Fruit fly (Drosophila melanogaster) whole organism, embryonic: ENCODE data around the gene Parg.
A peak's percentile ranks its signal among the peaks of the same experiment; 100 is the strongest.

Experiments used
- Aef1 ChIP-seq: fragments of 200-800 bp; sonication (Bioruptor generic); IDR thresholded peaks from 3 replicates; pipeline ENCODE4 v1.3.6; 2022; ENCODE audit warnings: missing biosample characterization, missing genetic modification characterization
- BtbVII ChIP-seq: fragments of 200-800 bp; sonication (Bioruptor generic); optimal IDR thresholded peaks from 3 replicates; lab custom pipeline; 2017; ENCODE audit warnings: missing biosample characterization, mild to moderate bottlenecking, missing genetic modification characterization
- CG11560 ChIP-seq: fragments of 200-800 bp; sonication (Bioruptor generic); IDR thresholded peaks from 3 replicates; pipeline ENCODE4 v1.3.6; 2022; ENCODE audit warnings: missing biosample characterization, missing genetic modification characterization
- CG13894 ChIP-seq: fragments of 200-800 bp; sonication (Bioruptor generic); optimal IDR thresholded peaks from 3 replicates; lab custom pipeline; 2018; ENCODE audit warnings: missing biosample characterization, mild to moderate bottlenecking, missing genetic modification characterization, moderate library complexity
- CG15269 ChIP-seq: fragments of 200-800 bp; sonication (Bioruptor generic); optimal IDR thresholded peaks from 2 replicates; lab custom pipeline; 2018; ENCODE audit warnings: missing biosample characterization, mild to moderate bottlenecking, missing genetic modification characterization, moderate library complexity
- CG1529 ChIP-seq: fragments of 200-800 bp; sonication (Bioruptor generic); optimal IDR thresholded peaks from 3 replicates; lab custom pipeline; 2018; ENCODE audit warnings: missing biosample characterization, missing genetic modification characterization
- CG15514 ChIP-seq: fragments of 200-800 bp; sonication (Bioruptor generic); optimal IDR thresholded peaks from 3 replicates; lab custom pipeline; 2017; ENCODE audit warnings: missing biosample characterization, missing genetic modification characterization, mild to moderate bottlenecking, moderate library complexity, missing genetic modification reagents
- CG16815 ChIP-seq: fragments of 200-800 bp; sonication (Bioruptor generic); optimal IDR thresholded peaks from 3 replicates; lab custom pipeline; 2017; ENCODE audit warnings: missing biosample characterization, mild to moderate bottlenecking, missing genetic modification characterization
- CG1832 ChIP-seq: fragments of 200-800 bp; sonication (Bioruptor generic); optimal IDR thresholded peaks from 2 replicates; lab custom pipeline; 2017; ENCODE audit warnings: missing biosample characterization, mild to moderate bottlenecking, missing genetic modification characterization, inconsistent platforms
- CG18476 ChIP-seq: fragments of 200-800 bp; sonication (Bioruptor generic); optimal IDR thresholded peaks from 2 replicates; lab custom pipeline; 2016; ENCODE audit warnings: missing biosample characterization, mild to moderate bottlenecking, missing genetic modification characterization
- CG31365 ChIP-seq: fragments of 200-800 bp; sonication (Bioruptor generic); optimal IDR thresholded peaks from 2 replicates; lab custom pipeline; 2018; ENCODE audit warnings: missing biosample characterization, mild to moderate bottlenecking, missing genetic modification characterization
- CG42726 ChIP-seq: fragments of 200-800 bp; sonication (Bioruptor generic); IDR thresholded peaks from 2 replicates; pipeline ENCODE4 v1.3.6; 2022; ENCODE audit warnings: missing biosample characterization, missing genetic modification characterization; ENCODE audit not compliant: partially characterized antibody
- CG4617 ChIP-seq: fragments of 200-800 bp; sonication (Bioruptor generic); optimal IDR thresholded peaks from 3 replicates; lab custom pipeline; 2016; ENCODE audit warnings: missing biosample characterization, missing genetic modification characterization, borderline replicate concordance
- CG6175 ChIP-seq: fragments of 200-800 bp; sonication (Bioruptor generic); IDR thresholded peaks from 3 replicates; pipeline ENCODE4 v1.3.6; 2022; ENCODE audit warnings: missing biosample characterization, missing genetic modification characterization
- CG6813 ChIP-seq: fragments of 200-800 bp; sonication (Bioruptor generic); optimal IDR thresholded peaks from 2 replicates; lab custom pipeline; 2017; ENCODE audit warnings: missing biosample characterization, missing genetic modification characterization, mild to moderate bottlenecking, moderate library complexity, missing genetic modification reagents
- CG7556 ChIP-seq: fragments of 200-800 bp; sonication (Bioruptor generic); optimal IDR thresholded peaks from 2 replicates; lab custom pipeline; 2017; ENCODE audit warnings: missing biosample characterization, mild to moderate bottlenecking, missing genetic modification characterization
- CG8089 ChIP-seq: fragments of 200-800 bp; sonication (Bioruptor generic); optimal IDR thresholded peaks from 3 replicates; lab custom pipeline; 2016; ENCODE audit warnings: missing biosample characterization, missing genetic modification characterization
- CG8765 ChIP-seq: fragments of 200-800 bp; sonication (Bioruptor generic); IDR thresholded peaks from 2 replicates; pipeline ENCODE4 v1.3.6; 2022; ENCODE audit warnings: missing biosample characterization, missing genetic modification characterization
- CG8924 ChIP-seq: fragments of 200-800 bp; optimal IDR thresholded peaks from 3 replicates; lab custom pipeline; 2019; ENCODE audit warnings: missing biosample characterization, mild to moderate bottlenecking, missing genetic modification characterization, moderate library complexity
- CG8944 ChIP-seq: fragments of 200-800 bp; sonication (Bioruptor generic); optimal IDR thresholded peaks from 3 replicates; lab custom pipeline; 2016; ENCODE audit warnings: missing biosample characterization, missing genetic modification characterization
- CG9437 ChIP-seq: fragments of 200-800 bp; sonication (Bioruptor generic); optimal IDR thresholded peaks from 2 replicates; lab custom pipeline; 2018; ENCODE audit warnings: missing biosample characterization, mild to moderate bottlenecking, missing genetic modification characterization
- Doc2 ChIP-seq: fragments of 200-800 bp; sonication (Bioruptor generic); IDR thresholded peaks from 2 replicates; pipeline ENCODE4 v1.3.6; 2022; ENCODE audit warnings: missing biosample characterization, missing genetic modification characterization
- Dp ChIP-seq: fragments of 200-800 bp; sonication (Bioruptor generic); optimal IDR thresholded peaks from 2 replicates; lab custom pipeline; 2018; ENCODE audit warnings: missing biosample characterization, mild to moderate bottlenecking, missing genetic modification characterization, moderate library complexity
- Drgx ChIP-seq: fragments of 200-800 bp; sonication (Bioruptor generic); IDR thresholded peaks from 2 replicates; pipeline ENCODE4 v1.3.6; 2022; ENCODE audit warnings: missing biosample characterization, missing genetic modification characterization
- Fer2 ChIP-seq: fragments of 200-800 bp; sonication (Bioruptor generic); optimal IDR thresholded peaks from 2 replicates; lab custom pipeline; 2018; ENCODE audit warnings: missing biosample characterization, mild to moderate bottlenecking, missing genetic modification characterization, moderate library complexity
- Kr ChIP-seq: fragments of 200-800 bp; sonication (Bioruptor generic); optimal IDR thresholded peaks from 2 replicates; lab custom pipeline; 2017; ENCODE audit warnings: missing biosample characterization, mild to moderate bottlenecking, missing genetic modification characterization
- Neu2 ChIP-seq: fragments of 200-800 bp; sonication (Bioruptor generic); optimal IDR thresholded peaks from 3 replicates; lab custom pipeline; 2016; ENCODE audit warnings: missing biosample characterization, missing genetic modification characterization, borderline replicate concordance
- PHDP ChIP-seq: fragments of 200-800 bp; sonication (Bioruptor generic); optimal IDR thresholded peaks from 3 replicates; lab custom pipeline; 2018; ENCODE audit warnings: missing biosample characterization, mild to moderate bottlenecking, missing genetic modification characterization, moderate library complexity
- Rx ChIP-seq: fragments of 200-800 bp; sonication (Bioruptor generic); IDR thresholded peaks from 2 replicates; pipeline ENCODE4 v1.3.6; 2022; ENCODE audit warnings: missing biosample characterization, missing genetic modification characterization
- Sin3A ChIP-seq: fragments of >200 bp; optimal IDR thresholded peaks from 2 replicates; lab custom pipeline; 2018
- Sry-β ChIP-seq: fragments of 200-800 bp; sonication (Bioruptor generic); optimal IDR thresholded peaks from 2 replicates; lab custom pipeline; 2018; ENCODE audit warnings: missing biosample characterization, mild to moderate bottlenecking, missing genetic modification characterization, moderate library complexity
- Sry-δ ChIP-seq: fragments of 200-800 bp; sonication (Bioruptor generic); optimal IDR thresholded peaks from 2 replicates; lab custom pipeline; 2016; ENCODE audit warnings: missing biosample characterization, missing genetic modification characterization
- TFAM ChIP-seq: fragments of 200-800 bp; sonication (Bioruptor generic); optimal IDR thresholded peaks from 2 replicates; lab custom pipeline; 2017; ENCODE audit warnings: missing biosample characterization, missing genetic modification characterization, inconsistent platforms
- Usf ChIP-seq: fragments of 200-800 bp; sonication (Bioruptor generic); optimal IDR thresholded peaks from 2 replicates; lab custom pipeline; 2017; ENCODE audit warnings: missing genotype, missing biosample characterization, missing genetic modification characterization
- ab ChIP-seq: fragments of 200-800 bp; sonication (Bioruptor generic); optimal IDR thresholded peaks from 2 replicates; lab custom pipeline; 2016; ENCODE audit warnings: missing biosample characterization, missing genetic modification characterization
- ash1 ChIP-seq: fragments of 200-800 bp; sonication (Bioruptor generic); optimal IDR thresholded peaks from 2 replicates; lab custom pipeline; 2018; ENCODE audit warnings: missing biosample characterization, mild to moderate bottlenecking, missing genetic modification characterization
- fd3F ChIP-seq: fragments of 200-800 bp; sonication (Bioruptor generic); optimal IDR thresholded peaks from 2 replicates; lab custom pipeline; 2018; ENCODE audit warnings: missing biosample characterization, mild to moderate bottlenecking, missing genetic modification characterization, moderate library complexity
- fd64A ChIP-seq: fragments of 200-800 bp; sonication (Bioruptor generic); optimal IDR thresholded peaks from 3 replicates; lab custom pipeline; 2018; ENCODE audit warnings: missing biosample characterization, mild to moderate bottlenecking, missing genetic modification characterization
- fd96Cb ChIP-seq: fragments of 200-800 bp; sonication (Bioruptor generic); optimal IDR thresholded peaks from 2 replicates; lab custom pipeline; 2018; ENCODE audit warnings: missing biosample characterization, mild to moderate bottlenecking, missing genetic modification characterization, moderate library complexity
- gfzf ChIP-seq: fragments of 200-800 bp; sonication (Bioruptor generic); optimal IDR thresholded peaks from 2 replicates; lab custom pipeline; 2016; ENCODE audit warnings: missing biosample characterization, mild to moderate bottlenecking, missing genetic modification characterization, moderate library complexity
- grn ChIP-seq: fragments of 200-800 bp; sonication (Bioruptor generic); optimal IDR thresholded peaks from 3 replicates; lab custom pipeline; 2017; ENCODE audit warnings: missing biosample characterization, missing genetic modification characterization
- kni ChIP-seq: fragments of 200-800 bp; sonication (Bioruptor generic); optimal IDR thresholded peaks from 3 replicates; lab custom pipeline; 2017; ENCODE audit warnings: mild to moderate bottlenecking, missing biosample characterization, missing genetic modification reagents, missing genetic modification characterization
- knrl ChIP-seq: fragments of 200-800 bp; sonication (Bioruptor generic); IDR thresholded peaks from 3 replicates; pipeline ENCODE4 v1.3.6; 2022; ENCODE audit warnings: missing biosample characterization, missing genetic modification characterization; ENCODE audit not compliant: partially characterized antibody
- run ChIP-seq: fragments of 200-800 bp; sonication (Bioruptor generic); optimal IDR thresholded peaks from 3 replicates; lab custom pipeline; 2018; ENCODE audit warnings: missing biosample characterization, mild to moderate bottlenecking, missing genetic modification characterization
- ssp ChIP-seq: fragments of 200-800 bp; sonication (Bioruptor generic); IDR thresholded peaks from 2 replicates; pipeline ENCODE4 v1.3.6; 2022; ENCODE audit warnings: missing biosample characterization, missing genetic modification characterization
- stwl ChIP-seq: fragments of 200-800 bp; sonication (Bioruptor generic); optimal IDR thresholded peaks from 3 replicates; lab custom pipeline; 2018; ENCODE audit warnings: missing biosample characterization, mild to moderate bottlenecking, missing genetic modification characterization, moderate library complexity
- trem ChIP-seq: fragments of 200-800 bp; optimal IDR thresholded peaks from 3 replicates; lab custom pipeline; 2019; ENCODE audit warnings: missing biosample characterization, mild to moderate bottlenecking, missing genetic modification characterization, moderate library complexity
- tup ChIP-seq: fragments of 200-800 bp; sonication (Bioruptor generic); optimal IDR thresholded peaks from 2 replicates; lab custom pipeline; 2016; ENCODE audit warnings: missing biosample characterization, mild to moderate bottlenecking, missing genetic modification characterization, moderate library complexity
- unc-4 ChIP-seq: fragments of 200-800 bp; sonication (Bioruptor generic); IDR thresholded peaks from 2 replicates; pipeline ENCODE4 v1.3.6; 2022; ENCODE audit warnings: missing biosample characterization, missing genetic modification characterization; ENCODE audit not compliant: partially characterized antibody
- vfl ChIP-seq: fragments of 200-800 bp; sonication (Bioruptor generic); optimal IDR thresholded peaks from 2 replicates; lab custom pipeline; 2016; ENCODE audit warnings: missing biosample characterization, missing genetic modification characterization

The Parg gene

dm6 chrX:3719480-3720064, 48.3 kb upstream of the Parg start, which contains the start of the genes Rala and Tlk (continued):
- TF ChIP-seq CG8089 (GFP tag; lab: Kevin White, UChicago) (no peak), Sry-δ (GFP tag; lab: Kevin White, UChicago) (peak; percentile 78), trem (tag; lab: Kevin White, UChicago) (peak; percentile 60), CG31365 (tag; lab: Kevin White, UChicago) (no peak), stwl (peak; percentile 71), Sry-β (no peak), CG8944 (GFP tag; lab: Kevin White, UChicago) (no peak), CG1832 (GFP tag; lab: Kevin White, UChicago) (no peak), Aef1 (GFP tag; lab: Robert Waterston, UW) (no peak), grn (GFP tag; lab: Kevin White, UChicago) (no peak), CG42726 (GFP tag; lab: Robert Waterston, UW) (0 out of 2 replicates have a peak, but pooled peaks have one; percentile 25), Sin3A (lab: Kevin White, UChicago) (peak; percentile 47), unc-4 (GFP tag; lab: Robert Waterston, UW) (peak; percentile 43; the same call in 1 of the 2 replicates), Neu2 (GFP tag; lab: Kevin White, UChicago) (no peak), Drgx (GFP tag; lab: Robert Waterston, UW) (no peak), run (tag; lab: Kevin White, UChicago) (peak; percentile 10), CG8924 (tag; lab: Kevin White, UChicago) (peak; percentile 62), CG15269 (tag; lab: Kevin White, UChicago) (no peak), ssp (GFP tag; lab: Robert Waterston, UW) (no peak), TFAM (GFP tag; lab: Kevin White, UChicago) (no peak), Rx (GFP tag; lab: Robert Waterston, UW) (no peak), CG13894 (tag; lab: Kevin White, UChicago) (peak; percentile 35), CG6813 (GFP tag; lab: Kevin White, UChicago) (no peak), PHDP (tag; lab: Kevin White, UChicago) (peak; percentile 30), knrl (GFP tag; lab: Robert Waterston, UW) (peak; percentile 53; the same call in 2 of the 3 replicates), fd64A (GFP tag; lab: Kevin White, UChicago) (no peak), kni (GFP tag; lab: Kevin White, UChicago) (no peak), CG7556 (no peak), Dp (GFP tag; lab: Kevin White, UChicago) (peak; percentile 53), CG15514 (GFP tag; lab: Kevin White, UChicago) (peak; percentile 88), fd96Cb (tag; lab: Kevin White, UChicago) (no peak), ab (no peak), BtbVII (GFP tag; lab: Kevin White, UChicago) (peak; percentile 15), Fer2 (tag; lab: Kevin White, UChicago) (no peak), ash1 (GFP tag; lab: Kevin White, UChicago) (no peak), fd3F (GFP tag; lab: Kevin White, UChicago) (no peak), CG9437 (GFP tag; lab: Kevin White, UChicago) (no peak), CG6175 (no peak), Kr (GFP tag; lab: Kevin White, UChicago) (no peak), CG16815 (GFP tag; lab: Kevin White, UChicago) (no peak), CG8765 (GFP tag; lab: Robert Waterston, UW) (no peak), tup (GFP tag; lab: Kevin White, UChicago) (no peak), Usf (GFP tag; lab: Kevin White, UChicago) (no peak), gfzf (GFP tag; lab: Kevin White, UChicago) (peak; percentile 100), CG11560 (peak; percentile 82; the same call in 2 of the 3 replicates), CG18476 (GFP tag; lab: Kevin White, UChicago) (no peak), vfl (GFP tag; lab: Kevin White, UChicago) (peak; percentile 12), Doc2 (no peak), CG4617 (GFP tag; lab: Kevin White, UChicago) (peak; percentile 8), CG1529 (no peak)
